Fruit fly (Drosophila melanogaster): ENCODE results near the gene CG34106.

dm6 chr2L:17195197-17195596, 64.4 kb downstream of the CG34106 start:
- TF ChIP-seq Dll (optimal IDR thresholded peaks at IDR 0.05) (no peak), CG8478 (optimal IDR thresholded peaks at IDR 0.05) (no peak), pan (optimal IDR thresholded peaks at IDR 0.05) (no peak), usp (GFP tag; optimal IDR thresholded peaks at IDR 0.05) (no peak)
